Fruit fly (Drosophila melanogaster) whole organism, wandering third instar larva: ENCODE measurements around the gene snRNP-U1-C.

Experiments
- Abd-B ChIP-seq: fragments of >200 bp; optimal IDR thresholded peaks from 2 replicates; lab custom pipeline; 2017; ENCODE audit warnings: missing biosample characterization, missing genetic modification characterization
- CG32264 ChIP-seq: fragments of 200-800 bp; sonication (Bioruptor generic); optimal IDR thresholded peaks from 2 replicates; lab custom pipeline; 2016; ENCODE audit warnings: missing biosample characterization, missing genetic modification characterization
- CG9705 ChIP-seq: fragments of 200-800 bp; sonication (Bioruptor generic); optimal IDR thresholded peaks from 2 replicates; lab custom pipeline; 2018; ENCODE audit warnings: missing biosample characterization, mild to moderate bottlenecking, missing genetic modification characterization
- CrebA ChIP-seq: fragments of 200-800 bp; sonication (Bioruptor generic); optimal IDR thresholded peaks from 2 replicates; lab custom pipeline; 2016; ENCODE audit warnings: missing biosample characterization, mild to moderate bottlenecking, missing genetic modification characterization, borderline replicate concordance
- Dfd ChIP-seq: fragments of >200 bp; optimal IDR thresholded peaks from 2 replicates; lab custom pipeline; 2017; ENCODE audit warnings: missing biosample characterization, missing genetic modification characterization
- Dif ChIP-seq: fragments of 200-275, 200-300 bp; sonication (Bioruptor generic); optimal IDR thresholded peaks from 2 replicates; lab custom pipeline; 2018; ENCODE audit warnings: missing biosample characterization, missing genetic modification characterization; ENCODE audit not compliant: partially characterized antibody
- GATAd ChIP-seq: sonication (Bioruptor generic); optimal IDR thresholded peaks from 2 replicates; lab custom pipeline; 2016; ENCODE audit warnings: missing biosample characterization, missing genetic modification characterization
- HLH106 ChIP-seq: fragments of 200-800 bp; optimal IDR thresholded peaks from 3 replicates; lab custom pipeline; 2019; ENCODE audit warnings: missing biosample characterization, mild to moderate bottlenecking, missing genetic modification characterization, moderate library complexity
- Hr78 ChIP-seq: fragments of >200 bp; optimal IDR thresholded peaks from 2 replicates; lab custom pipeline; 2017; ENCODE audit warnings: missing biosample characterization, missing genetic modification characterization
- Hr83 ChIP-seq: fragments of 200-300 bp; sonication (Bioruptor generic); optimal IDR thresholded peaks from 2 replicates; lab custom pipeline; 2016; ENCODE audit warnings: missing biosample characterization, mild to moderate bottlenecking, missing genetic modification characterization, moderate library complexity; ENCODE audit not compliant: poor library complexity, severe bottlenecking
- Jra ChIP-seq: sonication (Bioruptor generic); optimal IDR thresholded peaks from 2 replicates; lab custom pipeline; 2016; ENCODE audit warnings: missing biosample characterization, missing genetic modification characterization
- Mio ChIP-seq: sonication (Bioruptor generic); optimal IDR thresholded peaks from 2 replicates; lab custom pipeline; 2016; ENCODE audit warnings: missing biosample characterization, missing genetic modification characterization
- Myc ChIP-seq: fragments of >200 bp; optimal IDR thresholded peaks from 2 replicates; lab custom pipeline; 2017
- N ChIP-seq: fragments of >200 bp; optimal IDR thresholded peaks from 2 replicates; lab custom pipeline; 2018; ENCODE audit warnings: missing biosample characterization, missing external identifiers, missing genetic modification characterization
- OdsH ChIP-seq: fragments of 200-800 bp; sonication (Bioruptor generic); optimal IDR thresholded peaks from 2 replicates; lab custom pipeline; 2016; ENCODE audit warnings: missing biosample characterization, mild to moderate bottlenecking, missing genetic modification characterization
- Rel ChIP-seq, 2 experiments: fragments of 200-800 bp; sonication (Bioruptor generic) in 1 of 2; optimal IDR thresholded peaks; 2 replicates in 1 of 2; 3 replicates in 1 of 2; lab custom pipeline; 2016 to 2019; ENCODE audit warnings: mild to moderate bottlenecking in 2 of 2, missing biosample characterization in 2 of 2, missing genetic modification characterization in 2 of 2, moderate library complexity in 1 of 2
- Sp1 ChIP-seq: fragments of 200-800 bp; sonication (Bioruptor generic); optimal IDR thresholded peaks from 3 replicates; lab custom pipeline; 2019; ENCODE audit warnings: missing biosample characterization, mild to moderate bottlenecking, missing genetic modification characterization, moderate library complexity
- Vsx2 ChIP-seq: fragments of 200-300, 225-300 bp; sonication (Bioruptor generic); optimal IDR thresholded peaks from 2 replicates; lab custom pipeline; 2018; ENCODE audit warnings: missing biosample characterization, missing genetic modification characterization; ENCODE audit not compliant: partially characterized antibody
- br ChIP-seq: fragments of 200-800 bp; sonication (Bioruptor generic); optimal IDR thresholded peaks from 2 replicates; lab custom pipeline; 2016; ENCODE audit warnings: missing biosample characterization, missing genetic modification characterization
- dl ChIP-seq, 2 experiments: fragments of 175-275, 200-275 bp in 1 of 2; fragments of 200-275 bp in 1 of 2; sonication (Bioruptor generic); optimal IDR thresholded peaks; lab custom pipeline; 2018; ENCODE audit warnings: mild to moderate bottlenecking in 2 of 2, missing biosample characterization in 2 of 2, missing genetic modification characterization in 2 of 2, moderate library complexity in 2 of 2; ENCODE audit not compliant: partially characterized antibody in 2 of 2, insufficient read depth in 1 of 2
- dsf ChIP-seq: sonication (Bioruptor generic); optimal IDR thresholded peaks from 2 replicates; lab custom pipeline; 2016; ENCODE audit warnings: missing biosample characterization, missing genetic modification characterization, borderline replicate concordance
- ey ChIP-seq: fragments of 200-800 bp; sonication (Bioruptor generic); optimal IDR thresholded peaks from 2 replicates; lab custom pipeline; 2016; ENCODE audit warnings: missing biosample characterization, missing genetic modification characterization
- fru ChIP-seq: fragments of 200-800 bp; sonication (Bioruptor generic); optimal IDR thresholded peaks from 3 replicates; lab custom pipeline; 2016; ENCODE audit warnings: missing biosample characterization, mild to moderate bottlenecking, missing genetic modification characterization
- h ChIP-seq: fragments of 200-800 bp; sonication (Bioruptor generic); optimal IDR thresholded peaks from 3 replicates; lab custom pipeline; 2016; ENCODE audit warnings: missing biosample characterization, mild to moderate bottlenecking, missing genetic modification characterization
- jim ChIP-seq: fragments of 175-275, 200-325 bp; sonication (Bioruptor generic); optimal IDR thresholded peaks from 2 replicates; lab custom pipeline; 2016; ENCODE audit warnings: missing biosample characterization, mild to moderate bottlenecking, missing genetic modification characterization
- pan ChIP-seq: fragments of >200 bp; optimal IDR thresholded peaks from 2 replicates; lab custom pipeline; 2017
- psq ChIP-seq: fragments of 200-800 bp; sonication (Bioruptor generic); optimal IDR thresholded peaks from 3 replicates; lab custom pipeline; 2017; ENCODE audit warnings: missing biosample characterization, mild to moderate bottlenecking, missing genetic modification characterization, moderate library complexity
- sage ChIP-seq: fragments of 200-800 bp; sonication (Bioruptor generic); optimal IDR thresholded peaks from 2 replicates; lab custom pipeline; 2016; ENCODE audit warnings: missing biosample characterization, mild to moderate bottlenecking, missing genetic modification characterization
- sv ChIP-seq: fragments of 200-800 bp; sonication (Bioruptor generic); optimal IDR thresholded peaks from 3 replicates; lab custom pipeline; 2016; ENCODE audit warnings: missing biosample characterization, missing genetic modification characterization
- usp ChIP-seq: fragments of >200 bp; optimal IDR thresholded peaks from 2 replicates; lab custom pipeline; 2017; ENCODE audit warnings: missing biosample characterization, missing genetic modification characterization

Gene snRNP-U1-C

dm6 chr3R:19015423-19015810, 32.0 kb upstream of the snRNP-U1-C start:
- TF ChIP-seq psq (GFP tag; lab: Kevin White, UChicago) (no peak), dl (GFP tag; optimal IDR thresholded peaks at IDR 0.05; lab: Kevin White, UChicago; ENCODE audit: insufficient read depth in 1 of 2, partially characterized antibody in 2 of 2) (no peak), Jra (GFP tag; lab: Kevin White, UChicago) (no peak), N (GFP tag; lab: Kevin White, UChicago) (no peak), ey (GFP tag; lab: Kevin White, UChicago) (no peak), Vsx2 (GFP tag; lab: Kevin White, UChicago) (no peak), HLH106 (no peak)

DNA sequence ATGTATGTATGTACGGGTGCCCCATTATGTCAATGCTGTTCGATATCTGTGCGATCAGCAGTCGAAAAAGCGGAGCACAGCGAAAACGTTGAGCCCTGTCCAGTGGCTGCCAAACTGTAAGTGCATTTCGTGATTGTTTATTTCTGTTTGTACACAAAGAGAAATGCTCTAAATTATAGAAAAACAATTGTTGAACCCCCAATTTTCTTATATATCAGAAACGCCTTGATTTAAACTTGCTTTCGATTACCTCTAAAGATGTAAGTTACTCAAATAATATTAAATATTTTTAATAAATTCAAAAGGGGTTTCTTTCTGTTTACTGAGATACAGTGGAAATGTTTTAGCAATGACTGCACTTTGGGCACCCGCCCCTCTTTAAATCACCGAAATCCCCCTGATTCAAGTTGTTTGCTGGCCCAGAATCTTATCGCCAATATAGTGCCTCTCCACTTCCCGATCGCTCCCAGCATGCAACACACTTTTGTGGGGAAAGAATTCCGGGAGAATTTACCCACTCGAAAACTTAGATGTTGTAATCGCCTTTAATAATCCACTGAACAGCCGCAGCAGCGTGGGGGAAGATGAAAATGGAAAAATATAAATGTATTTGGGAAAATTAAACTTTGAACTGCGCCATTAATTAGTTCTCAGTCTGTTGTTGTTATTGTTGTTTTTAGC, 31.4 kb upstream of the snRNP-U1-C start:
- no peak for TF ChIP-seq Jra (GFP tag; lab: Kevin White, UChicago)
- TF ChIP-seq h: peak; percentile 5
- peak; percentile 12 for TF ChIP-seq Sp1
- TF ChIP-seq sv: no peak
- peak; percentile 46 for TF ChIP-seq HLH106

dm6 chr3R:19014027-19014426, 30.6 kb upstream of the snRNP-U1-C start:
- TF ChIP-seq Hr78 (GFP tag; lab: Kevin White, UChicago) (no peak), Rel (GFP tag; optimal IDR thresholded peaks at IDR 0.05; lab: Kevin White, UChicago) (no peak), Rel (tag; optimal IDR thresholded peaks at IDR 0.05; lab: Kevin White, UChicago) (no peak), ey (GFP tag; lab: Kevin White, UChicago) (no peak), Mio (no peak), Abd-B (GFP tag; lab: Kevin White, UChicago) (no peak), GATAd (GFP tag; lab: Kevin White, UChicago) (no peak), usp (no peak), CrebA (GFP tag; lab: Kevin White, UChicago) (no peak), OdsH (GFP tag; lab: Kevin White, UChicago) (no peak), HLH106 (no peak), Dif (GFP tag; lab: Kevin White, UChicago) (no peak), h (no peak)
- TF ChIP-seq, all 38 proteins: peak for 0

dm6 chr3R:19011885-19012284, 28.4 kb upstream of the snRNP-U1-C start:
- TF ChIP-seq jim (GFP tag; lab: Kevin White, UChicago) (no peak), Myc (peak; percentile 47)

DNA sequence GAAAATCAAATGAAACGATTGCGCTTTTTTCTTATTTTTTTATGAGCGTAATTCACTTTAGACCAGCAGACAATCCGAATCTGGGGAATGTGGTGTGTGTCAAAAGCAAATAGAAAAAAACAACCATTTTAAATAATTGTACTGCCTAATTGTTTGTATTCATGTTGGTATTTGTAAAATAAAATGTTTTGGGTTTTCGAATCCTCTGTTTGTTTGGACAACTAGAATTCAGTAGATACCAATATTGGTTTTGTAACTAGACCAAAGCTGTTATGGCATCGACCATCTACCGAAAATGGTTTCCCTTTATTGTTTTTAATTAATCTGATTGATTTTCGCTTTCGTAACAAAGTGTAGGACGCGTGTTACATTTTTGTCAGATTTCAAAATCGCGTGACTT, 27.5 kb upstream of the snRNP-U1-C start:
- TF ChIP-seq Hr78 (GFP tag; lab: Kevin White, UChicago) (no peak), Dfd (GFP tag; lab: Kevin White, UChicago) (no peak), Hr83 (GFP tag; lab: Kevin White, UChicago) (no peak), CG9705 (no peak), sv (no peak), usp (no peak), Vsx2 (GFP tag; lab: Kevin White, UChicago) (no peak), Abd-B (GFP tag; lab: Kevin White, UChicago) (no peak), N (GFP tag; lab: Kevin White, UChicago) (no peak), CrebA (GFP tag; lab: Kevin White, UChicago) (no peak), GATAd (GFP tag; lab: Kevin White, UChicago) (no peak)

dm6 chr3R:19001701-19002100, 18.3 kb upstream of the snRNP-U1-C start:
- TF ChIP-seq Dfd (GFP tag; lab: Kevin White, UChicago) (no peak), sage (GFP tag; lab: Kevin White, UChicago) (no peak), ey (GFP tag; lab: Kevin White, UChicago) (no peak), fru (GFP tag; lab: Kevin White, UChicago) (no peak), pan (lab: Kevin White, UChicago) (no peak), Vsx2 (GFP tag; lab: Kevin White, UChicago) (no peak), CG32264 (no peak), usp (no peak), Myc (no peak), br (GFP tag; lab: Kevin White, UChicago) (no peak), Rel (GFP tag; optimal IDR thresholded peaks at IDR 0.05; lab: Kevin White, UChicago) (no peak), Rel (tag; optimal IDR thresholded peaks at IDR 0.05; lab: Kevin White, UChicago) (no peak), h (no peak), Dif (GFP tag; lab: Kevin White, UChicago) (no peak), OdsH (GFP tag; lab: Kevin White, UChicago) (no peak), psq (GFP tag; lab: Kevin White, UChicago) (no peak), HLH106 (no peak), sv (no peak), CrebA (GFP tag; lab: Kevin White, UChicago) (no peak), dsf (GFP tag; lab: Kevin White, UChicago) (no peak)
